Worm (Caenorhabditis elegans) whole organism, L4 larva: ENCODE results near the gene hlh-4.

ENCODE experiments used
- F10B5.3 ChIP-seq: sonication (generic microtip); optimal IDR thresholded peaks from 2 replicates; lab custom pipeline; 2016; ENCODE audit warnings: mild to moderate bottlenecking, missing genetic modification characterization, missing compliant biosample characterization
- F37D6.2 ChIP-seq: sonication (generic microtip); optimal IDR thresholded peaks from 2 replicates; lab custom pipeline; 2016; ENCODE audit warnings: mild to moderate bottlenecking, missing genetic modification characterization, missing compliant biosample characterization
- F44E2.7 ChIP-seq: fragments of 200-800 bp; sonication (Bioruptor generic); IDR thresholded peaks from 2 replicates; pipeline ENCODE4 v2.1.2; 2022; ENCODE audit warnings: missing genetic modification characterization, missing compliant biosample characterization
- R02D3.7 ChIP-seq: fragments of 150-350 bp; sonication (generic microtip); optimal IDR thresholded peaks from 3 replicates; lab custom pipeline; 2014; ENCODE audit warnings: missing biosample characterization, missing genetic modification characterization
- T20F7.1 ChIP-seq: fragments of 200-800 bp; sonication (Bioruptor generic); optimal IDR thresholded peaks from 2 replicates; lab custom pipeline; 2018; ENCODE audit warnings: mild to moderate bottlenecking, missing genetic modification characterization, missing compliant biosample characterization
- T26A8.4 ChIP-seq: fragments of 200-800 bp; sonication (Bioruptor generic); IDR thresholded peaks from 2 replicates; pipeline ENCODE4 v1.3.6; 2022; ENCODE audit warnings: missing genetic modification characterization, missing compliant biosample characterization
- Y5F2A.4 ChIP-seq: fragments of 200-800 bp; sonication (Bioruptor generic); optimal IDR thresholded peaks from 2 replicates; lab custom pipeline; 2018; ENCODE audit warnings: mild to moderate bottlenecking, missing genetic modification characterization, missing compliant biosample characterization
- Y75B8A.6 ChIP-seq: fragments of 200-800 bp; sonication (Bioruptor generic); IDR thresholded peaks from 2 replicates; pipeline ENCODE4 v1.3.6; 2022; ENCODE audit warnings: missing genetic modification reagents, missing genetic modification characterization, missing compliant biosample characterization
- ZK337.2 ChIP-seq: fragments of 200-800 bp; sonication (Bioruptor generic); IDR thresholded peaks from 2 replicates; pipeline ENCODE4 v1.3.6; 2022; ENCODE audit warnings: missing genetic modification reagents, missing genetic modification characterization, missing compliant biosample characterization
- aha-1 ChIP-seq: fragments of 150-350 bp; peaks from one replicate; lab custom pipeline; 2014; ENCODE audit warnings: missing biosample characterization, missing genetic modification characterization
- ama-1 ChIP-seq: fragments of 150-350 bp; optimal IDR thresholded peaks from 2 replicates; lab custom pipeline; 2014; ENCODE audit warnings: inconsistent platforms, mixed read lengths
- ceh-20 ChIP-seq: fragments of 200-800 bp; sonication (Bioruptor generic); IDR thresholded peaks from 2 replicates; pipeline ENCODE4 v1.3.6; 2022; ENCODE audit warnings: missing genetic modification reagents, missing genetic modification characterization, missing compliant biosample characterization
- ceh-82 ChIP-seq: sonication (generic microtip); optimal IDR thresholded peaks from 2 replicates; lab custom pipeline; 2017; ENCODE audit warnings: missing biosample characterization, missing genetic modification characterization
- ces-1 ChIP-seq: fragments of 150-350 bp; sonication (generic microtip); optimal IDR thresholded peaks from 4 replicates; lab custom pipeline; 2014; ENCODE audit warnings: missing biosample characterization, missing genetic modification reagents, missing genetic modification characterization
- daf-16 ChIP-seq, 3 experiments: sonication (generic microtip); optimal IDR thresholded peaks; 2 replicates each; lab custom pipeline; 2016 to 2017; ENCODE audit warnings: missing genetic modification characterization in 3 of 3, missing genetic modification reagents in 3 of 3, mild to moderate bottlenecking in 2 of 3, missing compliant biosample characterization in 2 of 3, missing biosample characterization in 1 of 3, moderate library complexity in 1 of 3
- dmd-8 ChIP-seq: fragments of 200-800 bp; sonication (Bioruptor generic); IDR thresholded peaks from 2 replicates; pipeline ENCODE4 v1.3.6; 2022; ENCODE audit warnings: missing genetic modification characterization, missing compliant biosample characterization
- duxl-1 ChIP-seq: sonication (generic microtip); optimal IDR thresholded peaks from 2 replicates; lab custom pipeline; 2016; ENCODE audit warnings: mild to moderate bottlenecking, missing genetic modification characterization, moderate library complexity, missing compliant biosample characterization; ENCODE audit not compliant: poor library complexity
- fos-1 ChIP-seq: fragments of 150-350 bp; optimal IDR thresholded peaks from 2 replicates; lab custom pipeline; 2014; ENCODE audit warnings: missing biosample characterization, missing genetic modification characterization
- hlh-11 ChIP-seq: fragments of 200-800 bp; sonication (Bioruptor generic); optimal IDR thresholded peaks from 2 replicates; lab custom pipeline; 2018; ENCODE audit warnings: mild to moderate bottlenecking, missing genetic modification characterization, missing compliant biosample characterization
- hlh-30 ChIP-seq: sonication (generic microtip); optimal IDR thresholded peaks from 2 replicates; lab custom pipeline; 2017; ENCODE audit warnings: antibody characterized with exemption, mild to moderate bottlenecking, missing genetic modification characterization, missing compliant biosample characterization; ENCODE audit not compliant: insufficient read depth
- lin-13 ChIP-seq: fragments of 150-350 bp; optimal IDR thresholded peaks from 2 replicates; lab custom pipeline; 2014; ENCODE audit warnings: missing biosample characterization, missing genetic modification reagents, missing genetic modification characterization
- lir-3 ChIP-seq: sonication (generic microtip); optimal IDR thresholded peaks from 2 replicates; lab custom pipeline; 2016; ENCODE audit warnings: mild to moderate bottlenecking, missing genetic modification characterization, missing compliant biosample characterization
- madf-5 ChIP-seq, 2 experiments: fragments of 200-800 bp; sonication (Bioruptor generic); IDR thresholded peaks; 2 replicates each; pipeline ENCODE4 v1.3.6; 2022; ENCODE audit warnings: missing compliant biosample characterization in 2 of 2, missing genetic modification characterization in 2 of 2
- madf-9 ChIP-seq: fragments of 200-800 bp; sonication (Bioruptor generic); conservative IDR thresholded peaks from 2 replicates; pipeline ENCODE4 v1.3.6; 2022; ENCODE audit warnings: missing genetic modification reagents, missing genetic modification characterization, missing compliant biosample characterization
- mes-2 ChIP-seq: sonication (generic microtip); optimal IDR thresholded peaks from 2 replicates; lab custom pipeline; 2016; ENCODE audit warnings: missing genotype, mild to moderate bottlenecking, missing genetic modification characterization, missing compliant biosample characterization; ENCODE audit not compliant: poor library complexity, severe bottlenecking
- mxl-2 ChIP-seq: fragments of 200-800 bp; sonication (Bioruptor generic); conservative IDR thresholded peaks from 2 replicates; pipeline ENCODE4 v1.3.6; 2022; ENCODE audit warnings: missing genetic modification reagents, missing genetic modification characterization, missing compliant biosample characterization
- mxl-3 ChIP-seq: fragments of 200-800 bp; sonication (Bioruptor generic); optimal IDR thresholded peaks from 2 replicates; lab custom pipeline; 2018; ENCODE audit warnings: mild to moderate bottlenecking, missing genetic modification characterization, missing compliant biosample characterization
- nhr-102 ChIP-seq: sonication (generic microtip); optimal IDR thresholded peaks from 2 replicates; lab custom pipeline; 2016; ENCODE audit warnings: mild to moderate bottlenecking, missing genetic modification characterization, moderate library complexity, missing compliant biosample characterization
- nhr-111 ChIP-seq: fragments of 200-800 bp; sonication (Bioruptor generic); optimal IDR thresholded peaks from 2 replicates; lab custom pipeline; 2018; ENCODE audit warnings: mild to moderate bottlenecking, missing genetic modification characterization, missing compliant biosample characterization
- nhr-237 ChIP-seq: sonication (generic microtip); optimal IDR thresholded peaks from 2 replicates; lab custom pipeline; 2017; ENCODE audit warnings: missing biosample characterization, missing genetic modification characterization
- nhr-28 ChIP-seq: fragments of 150-350 bp; optimal IDR thresholded peaks from 2 replicates; lab custom pipeline; 2014; ENCODE audit warnings: missing biosample characterization, missing genetic modification characterization
- nhr-76 ChIP-seq: fragments of 150-350 bp; optimal IDR thresholded peaks from 2 replicates; lab custom pipeline; 2014; ENCODE audit warnings: missing biosample characterization, missing genetic modification characterization
- php-3 ChIP-seq: fragments of 200-800 bp; sonication (Bioruptor generic); IDR thresholded peaks from 2 replicates; pipeline ENCODE4 v1.3.6; 2022; ENCODE audit warnings: missing genetic modification reagents, missing genetic modification characterization, missing compliant biosample characterization
- skn-1 ChIP-seq: fragments of 150-350 bp; optimal IDR thresholded peaks from 2 replicates; lab custom pipeline; 2014; ENCODE audit warnings: missing biosample characterization, missing genetic modification characterization
- snpc-1.2 ChIP-seq: fragments of 200-800 bp; sonication (Bioruptor generic); IDR thresholded peaks from 2 replicates; pipeline ENCODE4 v1.3.6; 2022; ENCODE audit warnings: missing genetic modification reagents, missing genetic modification characterization, missing compliant biosample characterization
- spr-1 ChIP-seq: sonication (generic microtip); optimal IDR thresholded peaks from 2 replicates; lab custom pipeline; 2016; ENCODE audit warnings: mild to moderate bottlenecking, missing genetic modification characterization, missing compliant biosample characterization
- tag-97 ChIP-seq: fragments of 200-800 bp; sonication (Bioruptor generic); IDR thresholded peaks from 2 replicates; pipeline ENCODE4 v1.3.6; 2022; ENCODE audit warnings: missing genetic modification characterization, missing compliant biosample characterization
- unc-62 ChIP-seq, 3 experiments: fragments of 150-350 bp in 1 of 3; sonication (generic microtip); optimal IDR thresholded peaks in 2 of 3; peaks in 1 of 3; 1 replicate in 1 of 3; 2 replicates in 2 of 3; lab custom pipeline; 2014 to 2017; ENCODE audit warnings: missing biosample characterization in 3 of 3, missing genetic modification characterization in 3 of 3, missing genetic modification reagents in 3 of 3, missing genotype in 1 of 3
- vab-7 ChIP-seq: fragments of 200-800 bp; sonication (Bioruptor generic); IDR thresholded peaks from 2 replicates; pipeline ENCODE4 v1.3.6; 2022; ENCODE audit warnings: missing genetic modification reagents, missing genetic modification characterization, missing compliant biosample characterization
- ztf-11 ChIP-seq: fragments of 150-350 bp; optimal IDR thresholded peaks from 2 replicates; lab custom pipeline; 2014; ENCODE audit warnings: missing biosample characterization, missing genetic modification characterization
- ztf-7 ChIP-seq: fragments of 150-350 bp; optimal IDR thresholded peaks from 2 replicates; lab custom pipeline; 2014; ENCODE audit warnings: missing biosample characterization, missing genetic modification characterization

The hlh-4 gene

ce11 chrIII:9713182-9713581 is 25.7 kb downstream of the hlh-4 start:
- peak; percentile 84 for TF ChIP-seq aha-1
- no peak for TF ChIP-seq lin-13 (GFP tag; lab: Kevin White, UChicago)
- peak; percentile 51 for TF ChIP-seq nhr-28 (tag; lab: Kevin White, UChicago)

- TF ChIP-seq Y5F2A.4 (no peak), skn-1 (tag; lab: Kevin White, UChicago) (no peak), ztf-7 (tag; lab: Kevin White, UChicago) (no peak), madf-5 (GFP tag; IDR thresholded peaks at IDR 0.05; lab: Robert Waterston, UW) (no peak), madf-9 (GFP tag; lab: Robert Waterston, UW) (no peak), aha-1 (peak; percentile 93), T26A8.4 (GFP tag; lab: Robert Waterston, UW) (no peak)
Measured at ce11 chrIII:9711163-9711562, 27.7 kb downstream of the hlh-4 start.

ce11 chrIII:9705157-9705905 is 33.5 kb downstream of the hlh-4 start:
- no peak for TF ChIP-seq hlh-11
- no peak for TF ChIP-seq fos-1 (tag; lab: Kevin White, UChicago)
- TF ChIP-seq unc-62 (GFP tag; optimal IDR thresholded peaks at IDR 0.05 in 1 of 2; lab: Kevin White, UChicago): peak in 1 of 2 experiments; percentile 75
- no peak for TF ChIP-seq unc-62 (tag; optimal IDR thresholded peaks at IDR 0.05; lab: Kevin White, UChicago)
- TF ChIP-seq aha-1: peak; percentile 75

- TF ChIP-seq duxl-1 (no peak), vab-7 (GFP tag; lab: Robert Waterston, UW) (no peak), ama-1 (no peak), dmd-8 (GFP tag; lab: Robert Waterston, UW) (no peak), hlh-30 (tag; lab: Kevin White, UChicago) (peak; percentile 14), F10B5.3 (no peak), mxl-3 (GFP tag; lab: Kevin White, UChicago) (no peak), mes-2 (tag; lab: Kevin White, UChicago) (peak; percentile 34), nhr-111 (no peak), unc-62 (GFP tag; optimal IDR thresholded peaks at IDR 0.05 in 1 of 2; lab: Kevin White, UChicago) (peak in 1 of 2 experiments; percentile 62), unc-62 (tag; optimal IDR thresholded peaks at IDR 0.05; lab: Kevin White, UChicago) (no peak)
Measured at ce11 chrIII:9704606-9704938, 34.3 kb downstream of the hlh-4 start.

ce11 chrIII:9703747-9704605 is 34.9 kb downstream of the hlh-4 start:
- TF ChIP-seq Y75B8A.6 (GFP tag; lab: Robert Waterston, UW) (no peak), ceh-82 (tag; lab: Kevin White, UChicago) (no peak), ZK337.2 (no peak), F44E2.7 (GFP tag; lab: Robert Waterston, UW) (no peak), F37D6.2 (tag; lab: Kevin White, UChicago) (peak; percentile 13), lir-3 (tag; lab: Kevin White, UChicago) (no peak), tag-97 (GFP tag; lab: Robert Waterston, UW) (no peak), spr-1 (peak; percentile 18), php-3 (GFP tag; lab: Robert Waterston, UW) (no peak), nhr-102 (tag; lab: Kevin White, UChicago) (no peak), mxl-2 (GFP tag; lab: Robert Waterston, UW) (no peak), nhr-237 (tag; lab: Kevin White, UChicago) (no peak), ceh-20 (GFP tag; lab: Robert Waterston, UW) (no peak), R02D3.7 (tag; lab: Kevin White, UChicago) (no peak), ces-1 (no peak), ztf-11 (tag; lab: Kevin White, UChicago) (no peak), nhr-76 (tag; lab: Kevin White, UChicago) (no peak), T20F7.1 (GFP tag; lab: Kevin White, UChicago) (no peak), daf-16 (GFP tag; optimal IDR thresholded peaks at IDR 0.05; lab: Kevin White, UChicago) (no peak), daf-16 (tag; optimal IDR thresholded peaks at IDR 0.05; lab: Kevin White, UChicago) (peak; percentile 11), hlh-11 (peak; percentile 39), snpc-1.2 (GFP tag; lab: Robert Waterston, UW) (no peak)
